Fruit fly (Drosophila melanogaster): ENCODE measurements around the gene CG4080.

Gene CG4080

dm6 chr3L:9383345-9384075, 15.5 kb downstream of the CG4080 start, which contains the start of gene Hsp27 (continued):
- TF ChIP-seq CG17328 (GFP tag; IDR thresholded peaks at IDR 0.05) (peak; percentile 98), Side (GFP tag; optimal IDR thresholded peaks at IDR 0.05) (peak; percentile 95), emc (GFP tag; optimal IDR thresholded peaks at IDR 0.05) (peak; percentile 88), croc (GFP tag; conservative IDR thresholded peaks at IDR 0.05) (peak; percentile 98), Nf-YC (tag; optimal IDR thresholded peaks at IDR 0.05) (peak; percentile 82), p53 (GFP tag; optimal IDR thresholded peaks at IDR 0.05) (peak; percentile 76), fu2 (GFP tag; optimal IDR thresholded peaks at IDR 0.05) (peak; percentile 75), CG1647 (GFP tag; optimal IDR thresholded peaks at IDR 0.05) (peak; percentile 97), CoRest (tag; optimal IDR thresholded peaks at IDR 0.05) (peak; percentile 97), CG10959 (GFP tag; IDR thresholded peaks at IDR 0.05) (peak; percentile 95), Lpt (GFP tag; optimal IDR thresholded peaks at IDR 0.05) (no peak), CG8478 (optimal IDR thresholded peaks at IDR 0.05) (peak; percentile 27), CG10543 (GFP tag; optimal IDR thresholded peaks at IDR 0.05) (peak; percentile 74), CG30431 (GFP tag; optimal IDR thresholded peaks at IDR 0.05) (peak; percentile 98), tap (tag; optimal IDR thresholded peaks at IDR 0.05) (peak; percentile 96), dysf (GFP tag; IDR thresholded peaks at IDR 0.05) (peak; percentile 99), CG12236 (GFP tag; optimal IDR thresholded peaks at IDR 0.05) (peak; percentile 66), lbe (GFP tag; optimal IDR thresholded peaks at IDR 0.05) (peak; percentile 99), vnd (GFP tag; IDR thresholded peaks at IDR 0.05; ENCODE audit: partially characterized antibody) (no peak), nom (GFP tag; optimal IDR thresholded peaks at IDR 0.05) (peak; percentile 98), CG7372 (GFP tag; IDR thresholded peaks at IDR 0.05) (peak; percentile 97), CG1603 (tag; optimal IDR thresholded peaks at IDR 0.05) (peak; percentile 96), Max (GFP tag; optimal IDR thresholded peaks at IDR 0.05) (peak; percentile 98), Spps (tag; optimal IDR thresholded peaks at IDR 0.05) (peak; percentile 96), onecut (GFP tag; IDR thresholded peaks at IDR 0.05) (peak; percentile 94), gfzf (GFP tag; optimal IDR thresholded peaks at IDR 0.05) (no peak), HLH3B (GFP tag; IDR thresholded peaks at IDR 0.05) (peak; percentile 99), CG31365 (tag; optimal IDR thresholded peaks at IDR 0.05) (peak; percentile 89), crc (GFP tag; optimal IDR thresholded peaks at IDR 0.05) (peak; percentile 92), Lhr (GFP tag; optimal IDR thresholded peaks at IDR 0.05) (peak; percentile 93), CG12942 (GFP tag; optimal IDR thresholded peaks at IDR 0.05) (peak; percentile 97), CG5180 (GFP tag; optimal IDR thresholded peaks at IDR 0.05) (peak; percentile 87), sr (GFP tag; IDR thresholded peaks at IDR 0.05) (peak; percentile 97), CG3847 (GFP tag; IDR thresholded peaks at IDR 0.05) (peak; percentile 96), CG10462 (GFP tag; optimal IDR thresholded peaks at IDR 0.05) (peak; percentile 95), CG18262 (tag; optimal IDR thresholded peaks at IDR 0.05) (peak; percentile 99), CG32532 (GFP tag; IDR thresholded peaks at IDR 0.05) (peak; percentile 99), Adf1 (GFP tag; IDR thresholded peaks at IDR 0.05) (peak; percentile 87), jigr1 (GFP tag; IDR thresholded peaks at IDR 0.05) (peak; percentile 98), hb (GFP tag; IDR thresholded peaks at IDR 0.05; ENCODE audit: partially characterized antibody) (no peak), PHDP (tag; optimal IDR thresholded peaks at IDR 0.05) (peak; percentile 98)

dm6 chr3L:9381602-9382001, 17.4 kb downstream of the CG4080 start, which contains the start of gene Hsp23:
Gene Hsp23, plus strand, starts transcription at chr3L:9381882.
- TF ChIP-seq eve (GFP tag; optimal IDR thresholded peaks at IDR 0.05) (no peak), Hr51 (GFP tag; optimal IDR thresholded peaks at IDR 0.05) (no peak), CG11696 (GFP tag; IDR thresholded peaks at IDR 0.05) (no peak), CG15601 (tag; optimal IDR thresholded peaks at IDR 0.05) (peak; percentile 41), Lpt (GFP tag; optimal IDR thresholded peaks at IDR 0.05) (no peak), CG3065 (GFP tag; optimal IDR thresholded peaks at IDR 0.05) (no peak), CG33213 (GFP tag; optimal IDR thresholded peaks at IDR 0.05) (no peak), CG14050 (GFP tag; IDR thresholded peaks at IDR 0.05) (no peak), CG12155 (GFP tag; optimal IDR thresholded peaks at IDR 0.05) (no peak), unc-4 (GFP tag; IDR thresholded peaks at IDR 0.05; ENCODE audit: partially characterized antibody) (0 out of 2 replicates have a peak, but pooled peaks have one; percentile 30), pzg (GFP tag; optimal IDR thresholded peaks at IDR 0.05) (peak; percentile 2), insv (GFP tag; optimal IDR thresholded peaks at IDR 0.05) (peak in 1 of 2 experiments; percentile 40), onecut (GFP tag; IDR thresholded peaks at IDR 0.05) (peak; percentile 29; the same call in 1 of the 2 replicates)

Data from whole organism, embryonic.